Worm (Caenorhabditis elegans) whole organism, L3 larva: ENCODE data around the gene Y7A5A.6.

Source experiments
- fkh-10 ChIP-seq: sonication (generic microtip); optimal IDR thresholded peaks from 2 replicates; lab custom pipeline; 2017; ENCODE audit warnings: missing biosample characterization, missing genetic modification reagents, missing genetic modification characterization
- nfya-1 ChIP-seq: sonication (generic microtip); optimal IDR thresholded peaks from 2 replicates; lab custom pipeline; 2017; ENCODE audit warnings: missing genetic modification characterization, mild to moderate bottlenecking, missing compliant biosample characterization, antibody characterized with exemption, moderate library complexity; ENCODE audit not compliant: insufficient read depth
- pqm-1 ChIP-seq: fragments of 150-350 bp; optimal IDR thresholded peaks from 2 replicates; lab custom pipeline; 2017; ENCODE audit warnings: missing biosample characterization, missing genetic modification characterization, inconsistent platforms
- ztf-11 ChIP-seq: fragments of 150-350 bp; optimal IDR thresholded peaks from 2 replicates; lab custom pipeline; 2014; ENCODE audit warnings: missing biosample characterization, missing genetic modification characterization

DNA sequence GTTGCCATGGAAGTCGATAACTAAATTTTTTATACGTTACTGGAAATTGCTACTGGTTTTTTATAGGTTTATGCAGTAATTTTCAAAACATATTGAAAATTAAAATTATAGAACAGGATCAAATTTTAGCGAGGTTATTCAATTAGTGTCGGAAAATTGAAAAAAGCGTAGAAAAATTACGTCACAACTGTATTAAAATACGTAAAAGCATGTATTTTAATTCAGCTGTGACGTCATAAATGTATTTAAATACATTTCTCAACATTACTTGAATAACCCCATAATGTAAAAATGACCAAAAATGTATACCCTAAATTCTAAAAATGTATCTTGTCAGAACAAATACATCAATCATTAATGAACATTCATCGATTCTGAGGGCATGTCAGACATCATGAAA is 49.4 kb upstream of the Y7A5A.6 start:
- TF ChIP-seq ztf-11 (tag; lab: Kevin White, UChicago) (no peak), nfya-1 (tag; lab: Kevin White, UChicago) (no peak), pqm-1 (tag; lab: Kevin White, UChicago) (no peak), fkh-10 (GFP tag; lab: Kevin White, UChicago) (no peak)
